Fruit fly (Drosophila melanogaster) whole organism, embryonic: Measurements from ENCODE around the gene CG5986.
A peak's percentile ranks its signal among the peaks of the same experiment; 100 is the strongest.

Source experiments
- Abd-B ChIP-seq: fragments of 200-800 bp; sonication (Bioruptor generic); optimal IDR thresholded peaks from 2 replicates; lab custom pipeline; 2018; ENCODE audit warnings: missing biosample characterization, mild to moderate bottlenecking, missing genetic modification characterization, moderate library complexity
- B-H1 ChIP-seq: fragments of 200-800 bp; sonication (Bioruptor generic); IDR thresholded peaks from 3 replicates; pipeline ENCODE4 v1.3.6; 2022; ENCODE audit warnings: missing biosample characterization, missing genetic modification characterization
- B-H2 ChIP-seq: fragments of 200-800 bp; sonication (Bioruptor generic); optimal IDR thresholded peaks from 2 replicates; lab custom pipeline; 2018; ENCODE audit warnings: missing biosample characterization, mild to moderate bottlenecking, missing genetic modification characterization
- CG11085 ChIP-seq: fragments of 200-800 bp; sonication (Bioruptor generic); IDR thresholded peaks from 2 replicates; pipeline ENCODE4 v1.3.6; 2022; ENCODE audit warnings: missing biosample characterization, missing genetic modification characterization
- CG11398 ChIP-seq: fragments of 200-800 bp; sonication (Bioruptor generic); optimal IDR thresholded peaks from 2 replicates; lab custom pipeline; 2016; ENCODE audit warnings: missing biosample characterization, missing genetic modification characterization
- CG11695 ChIP-seq: fragments of 200-800 bp; sonication (Bioruptor generic); IDR thresholded peaks from 3 replicates; pipeline ENCODE4 v1.3.6; 2022; ENCODE audit warnings: missing biosample characterization, missing genetic modification characterization
- CG12071 ChIP-seq: fragments of 200-800 bp; sonication (Bioruptor generic); optimal IDR thresholded peaks from 3 replicates; lab custom pipeline; 2018; ENCODE audit warnings: missing biosample characterization, mild to moderate bottlenecking, missing genetic modification characterization
- CG12155 ChIP-seq: fragments of 200-800 bp; sonication (Bioruptor generic); optimal IDR thresholded peaks from 3 replicates; lab custom pipeline; 2016; ENCODE audit warnings: missing biosample characterization, missing genetic modification characterization
- CG13296 ChIP-seq: fragments of 200-800 bp; sonication (Bioruptor generic); optimal IDR thresholded peaks from 3 replicates; lab custom pipeline; 2018; ENCODE audit warnings: missing biosample characterization, mild to moderate bottlenecking, missing genetic modification characterization
- CG16813 ChIP-seq: fragments of 200-800 bp; sonication (Bioruptor generic); IDR thresholded peaks from 3 replicates; pipeline ENCODE4 v1.3.6; 2022; ENCODE audit warnings: missing biosample characterization, missing genetic modification characterization; ENCODE audit not compliant: partially characterized antibody
- CG18599 ChIP-seq: fragments of 200-800 bp; sonication (Bioruptor generic); optimal IDR thresholded peaks from 3 replicates; lab custom pipeline; 2017; ENCODE audit warnings: missing biosample characterization, missing genetic modification characterization, mild to moderate bottlenecking, moderate library complexity, missing genetic modification reagents
- CG2116 ChIP-seq: fragments of 200-800 bp; sonication (Bioruptor generic); optimal IDR thresholded peaks from 3 replicates; lab custom pipeline; 2018; ENCODE audit warnings: missing biosample characterization, mild to moderate bottlenecking, missing genetic modification characterization
- CG2129 ChIP-seq: fragments of 200-800 bp; sonication (Bioruptor generic); IDR thresholded peaks from 2 replicates; pipeline ENCODE4 v1.3.6; 2022; ENCODE audit warnings: missing biosample characterization, missing genetic modification characterization; ENCODE audit not compliant: partially characterized antibody
- CG2199 ChIP-seq: fragments of 200-800 bp; sonication (Bioruptor generic); IDR thresholded peaks from 3 replicates; pipeline ENCODE4 v1.3.6; 2022; ENCODE audit warnings: missing biosample characterization, missing genetic modification characterization
- CG2889 ChIP-seq: fragments of 200-800 bp; sonication (Bioruptor generic); IDR thresholded peaks from 3 replicates; pipeline ENCODE4 v1.3.6; 2022; ENCODE audit warnings: missing biosample characterization, missing genetic modification characterization
- CG30403 ChIP-seq: fragments of 200-800 bp; sonication (Bioruptor generic); optimal IDR thresholded peaks from 3 replicates; lab custom pipeline; 2016; ENCODE audit warnings: missing biosample characterization, missing genetic modification characterization
- CG31388 ChIP-seq: fragments of 200-800 bp; sonication (Bioruptor generic); optimal IDR thresholded peaks from 2 replicates; lab custom pipeline; 2016; ENCODE audit warnings: missing biosample characterization, missing genetic modification characterization
- CG3281 ChIP-seq: fragments of 200-800 bp; sonication (Bioruptor generic); optimal IDR thresholded peaks from 3 replicates; lab custom pipeline; 2017; ENCODE audit warnings: missing biosample characterization, mild to moderate bottlenecking, missing genetic modification characterization
- CG33213 ChIP-seq: fragments of 200-800 bp; sonication (Bioruptor generic); optimal IDR thresholded peaks from 3 replicates; lab custom pipeline; 2016; ENCODE audit warnings: missing biosample characterization, missing genetic modification characterization
- CG3407 ChIP-seq: fragments of 200-800 bp; sonication (Bioruptor generic); optimal IDR thresholded peaks from 2 replicates; lab custom pipeline; 2018; ENCODE audit warnings: missing biosample characterization, mild to moderate bottlenecking, missing genetic modification characterization
- CG34224 ChIP-seq: fragments of 200-800 bp; sonication (Bioruptor generic); IDR thresholded peaks from 3 replicates; pipeline ENCODE4 v1.3.6; 2022; ENCODE audit warnings: missing biosample characterization, missing genetic modification characterization; ENCODE audit not compliant: partially characterized antibody
- CG5245 ChIP-seq: fragments of 200-800 bp; sonication (Bioruptor generic); optimal IDR thresholded peaks from 3 replicates; lab custom pipeline; 2016; ENCODE audit warnings: missing biosample characterization, missing genetic modification characterization
- CG5953 ChIP-seq: fragments of 200-800 bp; sonication (Bioruptor generic); IDR thresholded peaks from 2 replicates; pipeline ENCODE4 v1.3.6; 2022; ENCODE audit warnings: missing biosample characterization, missing genetic modification characterization
- CG6683 ChIP-seq: fragments of 200-800 bp; sonication (Bioruptor generic); optimal IDR thresholded peaks from 2 replicates; lab custom pipeline; 2017; ENCODE audit warnings: missing biosample characterization, mild to moderate bottlenecking, missing genetic modification characterization, missing genetic modification reagents
- CG6689 ChIP-seq: fragments of 200-800 bp; sonication (Bioruptor generic); IDR thresholded peaks from 2 replicates; pipeline ENCODE4 v1.3.6; 2022; ENCODE audit warnings: missing biosample characterization, missing genetic modification characterization
- CG6854 ChIP-seq: fragments of 200-800 bp; sonication (Bioruptor generic); optimal IDR thresholded peaks from 3 replicates; lab custom pipeline; 2017; ENCODE audit warnings: missing biosample characterization, mild to moderate bottlenecking, missing genetic modification characterization
- CG7556 ChIP-seq: fragments of 200-800 bp; sonication (Bioruptor generic); optimal IDR thresholded peaks from 2 replicates; lab custom pipeline; 2017; ENCODE audit warnings: missing biosample characterization, mild to moderate bottlenecking, missing genetic modification characterization
- CG7745 ChIP-seq: fragments of 200-800 bp; sonication (Bioruptor generic); optimal IDR thresholded peaks from 2 replicates; lab custom pipeline; 2018; ENCODE audit warnings: missing biosample characterization, mild to moderate bottlenecking, missing genetic modification characterization, moderate library complexity
- CG7839 ChIP-seq: fragments of 200-800 bp; sonication (Bioruptor generic); optimal IDR thresholded peaks from 3 replicates; lab custom pipeline; 2018; ENCODE audit warnings: missing biosample characterization, mild to moderate bottlenecking, missing genetic modification characterization, moderate library complexity
- CoRest ChIP-seq: fragments of 200-800 bp; sonication (Bioruptor generic); optimal IDR thresholded peaks from 3 replicates; lab custom pipeline; 2018; ENCODE audit warnings: missing biosample characterization, mild to moderate bottlenecking, missing genetic modification characterization, moderate library complexity
- Dip3 ChIP-seq: fragments of 200-800 bp; sonication (Bioruptor generic); optimal IDR thresholded peaks from 3 replicates; lab custom pipeline; 2016; ENCODE audit warnings: missing biosample characterization, missing genetic modification characterization
- Doc3 ChIP-seq: fragments of 200-800 bp; sonication (Bioruptor generic); IDR thresholded peaks from 3 replicates; pipeline ENCODE4 v1.3.6; 2022; ENCODE audit warnings: missing biosample characterization, missing genetic modification characterization; ENCODE audit not compliant: partially characterized antibody
- Eip74EF ChIP-seq, 2 experiments: fragments of 200-800 bp in 1 of 2; fragments of >200 bp in 1 of 2; sonication (Bioruptor generic) in 1 of 2; optimal IDR thresholded peaks; 2 replicates each; lab custom pipeline; 2017 to 2019; ENCODE audit warnings: missing biosample characterization in 2 of 2, missing genetic modification characterization in 2 of 2, mild to moderate bottlenecking in 1 of 2, moderate library complexity in 1 of 2
- Max ChIP-seq: fragments of 200-800 bp; sonication (Bioruptor generic); optimal IDR thresholded peaks from 2 replicates; lab custom pipeline; 2016; ENCODE audit warnings: missing biosample characterization, mild to moderate bottlenecking, missing genetic modification characterization
- NK7.1 ChIP-seq: fragments of 200-800 bp; sonication (Bioruptor generic); optimal IDR thresholded peaks from 3 replicates; lab custom pipeline; 2016; ENCODE audit warnings: missing biosample characterization, missing genetic modification characterization
- Six4 ChIP-seq: fragments of 200-800 bp; sonication (Bioruptor generic); optimal IDR thresholded peaks from 2 replicates; lab custom pipeline; 2016; ENCODE audit warnings: missing biosample characterization, missing genetic modification characterization
- croc ChIP-seq: fragments of 200-800 bp; sonication (Bioruptor generic); conservative IDR thresholded peaks from 3 replicates; pipeline ENCODE4 v1.3.6; 2022; ENCODE audit warnings: missing biosample characterization, missing genetic modification characterization
- crol ChIP-seq: fragments of 200-800 bp; sonication (Bioruptor generic); IDR thresholded peaks from 2 replicates; pipeline ENCODE4 v1.3.6; 2022; ENCODE audit warnings: missing biosample characterization, missing genetic modification characterization
- danr ChIP-seq: fragments of 200-800 bp; sonication (Bioruptor generic); IDR thresholded peaks from 2 replicates; pipeline ENCODE4 v1.3.6; 2022; ENCODE audit warnings: missing biosample characterization, missing genetic modification characterization
- fd64A ChIP-seq: fragments of 200-800 bp; sonication (Bioruptor generic); optimal IDR thresholded peaks from 3 replicates; lab custom pipeline; 2018; ENCODE audit warnings: missing biosample characterization, mild to moderate bottlenecking, missing genetic modification characterization
- fd96Cb ChIP-seq: fragments of 200-800 bp; sonication (Bioruptor generic); optimal IDR thresholded peaks from 2 replicates; lab custom pipeline; 2018; ENCODE audit warnings: missing biosample characterization, mild to moderate bottlenecking, missing genetic modification characterization, moderate library complexity
- gem ChIP-seq: fragments of 200-800 bp; sonication (Bioruptor generic); optimal IDR thresholded peaks from 2 replicates; lab custom pipeline; 2019; ENCODE audit warnings: missing biosample characterization, mild to moderate bottlenecking, missing genetic modification characterization, moderate library complexity
- gro ChIP-seq: fragments of 200-800 bp; sonication (Bioruptor generic); optimal IDR thresholded peaks from 2 replicates; lab custom pipeline; 2016; ENCODE audit warnings: missing biosample characterization, missing genetic modification characterization
- jing ChIP-seq: fragments of 200-800 bp; sonication (Bioruptor generic); optimal IDR thresholded peaks from 2 replicates; lab custom pipeline; 2018; ENCODE audit warnings: missing biosample characterization, mild to moderate bottlenecking, missing genetic modification characterization
- ken ChIP-seq: fragments of 200-800 bp; sonication (Bioruptor generic); IDR thresholded peaks from 3 replicates; pipeline ENCODE4 v1.3.6; 2022; ENCODE audit warnings: missing biosample characterization, missing genetic modification characterization
- lilli ChIP-seq: fragments of 200-800 bp; sonication (Bioruptor generic); optimal IDR thresholded peaks from 3 replicates; lab custom pipeline; 2016; ENCODE audit warnings: missing biosample characterization, missing genetic modification characterization
- lov ChIP-seq, 2 experiments: fragments of 200-800 bp in 1 of 2; fragments of >200 bp in 1 of 2; sonication (Bioruptor generic) in 1 of 2; IDR thresholded peaks in 1 of 2; optimal IDR thresholded peaks in 1 of 2; 2 replicates in 1 of 2; 3 replicates in 1 of 2; pipeline versions ENCODE4 v1.3.6 to Lab custom; 2017 to 2022; ENCODE audit warnings: missing biosample characterization in 1 of 2, missing genetic modification characterization in 1 of 2
- pros ChIP-seq: fragments of 200-800 bp; sonication (Bioruptor generic); optimal IDR thresholded peaks from 3 replicates; lab custom pipeline; 2019; ENCODE audit warnings: missing biosample characterization, mild to moderate bottlenecking, missing genetic modification characterization, moderate library complexity
- stc ChIP-seq: fragments of 200-800 bp; sonication (Bioruptor generic); IDR thresholded peaks from 2 replicates; pipeline ENCODE4 v1.3.6; 2022; ENCODE audit warnings: missing biosample characterization, missing genetic modification characterization

CG5986 gene

DNA sequence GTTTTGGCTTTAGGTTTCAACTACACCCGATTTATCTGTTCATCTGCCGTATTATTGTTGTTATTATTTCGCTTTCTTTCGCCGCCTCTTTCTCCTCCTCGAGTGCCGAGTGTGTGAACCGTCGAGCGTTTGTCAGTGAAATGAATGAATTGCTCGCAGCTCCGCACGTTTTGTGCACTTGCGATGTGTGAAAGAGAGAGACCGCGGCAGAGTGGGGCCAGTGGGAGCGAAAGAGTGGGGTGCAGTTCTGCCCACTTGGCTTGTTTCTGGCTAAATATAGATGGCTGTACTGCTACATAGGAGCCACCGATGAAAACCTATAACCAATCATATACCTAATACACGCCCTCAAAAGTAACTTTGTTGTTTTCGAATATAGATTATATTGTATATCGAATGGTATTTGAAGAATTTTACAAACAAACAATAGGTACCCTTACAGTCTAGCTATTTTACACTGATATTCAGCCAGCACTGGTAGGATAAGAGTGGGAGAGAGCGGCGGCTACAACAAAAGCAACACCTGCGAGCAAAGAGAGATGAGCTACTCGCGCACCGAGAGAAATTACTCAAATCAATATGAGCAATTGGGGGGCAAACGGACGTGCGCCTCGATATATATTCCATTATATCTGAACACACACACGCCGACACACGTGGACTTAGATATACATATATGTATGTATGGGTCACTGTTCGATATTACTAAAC lies 41.0 kb upstream of the CG5986 start (continued):
- TF ChIP-seq Max (GFP tag; lab: Kevin White, UChicago) (no peak), CG6689 (GFP tag; lab: Robert Waterston, UW) (no peak), CG16813 (no peak), CG13296 (no peak), CG33213 (no peak), CG11695 (GFP tag; lab: Robert Waterston, UW) (no peak), CG2116 (GFP tag; lab: Kevin White, UChicago) (no peak), Eip74EF (GFP tag; optimal IDR thresholded peaks at IDR 0.05; lab: Kevin White, UChicago) (no peak), jing (GFP tag; lab: Kevin White, UChicago) (no peak), CG7556 (GFP tag; lab: Kevin White, UChicago) (no peak), CG5953 (no peak), CoRest (tag; lab: Kevin White, UChicago) (peak; percentile 28), ken (GFP tag; lab: Robert Waterston, UW) (peak; percentile 48; the same call in 1 of the 3 replicates), CG5245 (GFP tag; lab: Kevin White, UChicago) (no peak), CG11398 (GFP tag; lab: Kevin White, UChicago) (no peak), lov (optimal IDR thresholded peaks at IDR 0.05; lab: Kevin White, UChicago) (no peak), lov (GFP tag; IDR thresholded peaks at IDR 0.05; lab: Robert Waterston, UW) (no peak), CG2889 (no peak), CG30403 (GFP tag; lab: Kevin White, UChicago) (no peak), lilli (GFP tag; lab: Kevin White, UChicago) (peak; percentile 34), CG7839 (peak; percentile 3), croc (GFP tag; lab: Robert Waterston, UW) (no peak), CG6854 (GFP tag; lab: Kevin White, UChicago) (no peak), B-H1 (GFP tag; lab: Robert Waterston, UW) (no peak), CG31388 (GFP tag; lab: Kevin White, UChicago) (no peak), fd64A (GFP tag; lab: Kevin White, UChicago) (no peak), B-H2 (no peak), Dip3 (GFP tag; lab: Kevin White, UChicago) (no peak), CG12155 (no peak), NK7.1 (GFP tag; lab: Kevin White, UChicago) (no peak), CG12071 (GFP tag; lab: Kevin White, UChicago) (no peak), fd96Cb (tag; lab: Kevin White, UChicago) (no peak), CG6683 (GFP tag; lab: Kevin White, UChicago) (no peak), crol (peak; percentile 50), gro (GFP tag; lab: Kevin White, UChicago) (no peak), CG3407 (GFP tag; lab: Kevin White, UChicago) (no peak), CG18599 (GFP tag; lab: Kevin White, UChicago) (no peak), CG2199 (GFP tag; lab: Robert Waterston, UW) (peak; percentile 62; the same call in 1 of the 3 replicates), CG2129 (GFP tag; lab: Robert Waterston, UW) (no peak), CG11085 (no peak), gem (peak; percentile 32), Abd-B (GFP tag; lab: Kevin White, UChicago) (no peak), Six4 (no peak), CG3281 (GFP tag; lab: Kevin White, UChicago) (no peak), danr (GFP tag; lab: Robert Waterston, UW) (no peak), Doc3 (GFP tag; lab: Robert Waterston, UW) (no peak), stc (no peak), CG34224 (0 out of 3 replicates have a peak, but pooled peaks have one; percentile 25), pros (GFP tag; lab: Kevin White, UChicago) (no peak), CG7745 (no peak)
